Worm (Caenorhabditis elegans) whole organism, L1 larva: ENCODE results near the gene nspc-20.

Experiments used
- C04F5.9 ChIP-seq: sonication (generic microtip); optimal IDR thresholded peaks from 2 replicates; lab custom pipeline; 2016; ENCODE audit warnings: missing genetic modification characterization, missing compliant biosample characterization
- C34B4.2 ChIP-seq: sonication (generic microtip); optimal IDR thresholded peaks from 2 replicates; lab custom pipeline; 2017; ENCODE audit warnings: mild to moderate bottlenecking, missing genetic modification characterization, missing compliant biosample characterization
- F16B12.6 ChIP-seq: fragments of 150-350 bp; optimal IDR thresholded peaks from 2 replicates; lab custom pipeline; 2014; ENCODE audit warnings: missing biosample characterization, missing genetic modification characterization
- aha-1 ChIP-seq: fragments of 150-350 bp; optimal IDR thresholded peaks from 2 replicates; lab custom pipeline; 2014; ENCODE audit warnings: missing biosample characterization, missing genetic modification characterization
- aly-2 ChIP-seq: fragments of 150-350 bp; optimal IDR thresholded peaks from 2 replicates; lab custom pipeline; 2014; ENCODE audit warnings: missing biosample characterization, missing genetic modification characterization
- blmp-1 ChIP-seq: fragments of 150-350 bp; optimal IDR thresholded peaks from 2 replicates; lab custom pipeline; 2014; ENCODE audit warnings: missing biosample characterization, missing genetic modification characterization
- ceh-8 ChIP-seq: fragments of 200-800 bp; sonication (Bioruptor generic); optimal IDR thresholded peaks from 2 replicates; lab custom pipeline; 2018; ENCODE audit warnings: mild to moderate bottlenecking, missing genetic modification characterization, moderate library complexity, missing compliant biosample characterization
- ceh-82 ChIP-seq, 3 experiments: fragments of 150-350 bp in 1 of 3; sonication (generic microtip) in 2 of 3; optimal IDR thresholded peaks; 2 replicates each; lab custom pipeline; 2014 to 2017; ENCODE audit warnings: missing biosample characterization in 3 of 3, missing genetic modification characterization in 3 of 3
- ceh-88 ChIP-seq: fragments of 200-800 bp; sonication (Bioruptor generic); IDR thresholded peaks from 2 replicates; pipeline ENCODE4 v1.3.6; 2022; ENCODE audit warnings: missing genetic modification characterization, missing compliant biosample characterization
- dpl-1 ChIP-seq, 3 experiments: fragments of 150-350 bp in 2 of 3; sonication (generic microtip) in 1 of 3; optimal IDR thresholded peaks; 2 replicates each; lab custom pipeline; 2014 to 2017; ENCODE audit warnings: missing biosample characterization in 3 of 3, missing genetic modification characterization in 3 of 3, missing genetic modification reagents in 3 of 3
- egl-13 ChIP-seq: sonication (generic microtip); optimal IDR thresholded peaks from 2 replicates; lab custom pipeline; 2016; ENCODE audit warnings: missing genotype, missing genetic modification reagents, missing genetic modification characterization, missing compliant biosample characterization
- elt-2 ChIP-seq: sonication (generic microtip); optimal IDR thresholded peaks from 2 replicates; lab custom pipeline; 2016; ENCODE audit warnings: missing genetic modification characterization, mild to moderate bottlenecking, inconsistent platforms, missing compliant biosample characterization, missing genetic modification reagents
- hlh-17 ChIP-seq: fragments of 200-800 bp; sonication (Bioruptor generic); optimal IDR thresholded peaks from 2 replicates; lab custom pipeline; 2018; ENCODE audit warnings: missing genetic modification characterization, mild to moderate bottlenecking, missing compliant biosample characterization, moderate library complexity, borderline replicate concordance
- hlh-4 ChIP-seq: sonication (generic microtip); optimal IDR thresholded peaks from 2 replicates; lab custom pipeline; 2016; ENCODE audit warnings: mild to moderate bottlenecking, missing genetic modification characterization, missing compliant biosample characterization
- isw-1 ChIP-seq: fragments of 200-800 bp; sonication (Bioruptor generic); IDR thresholded peaks from 2 replicates; pipeline ENCODE4 v1.3.6; 2022; ENCODE audit warnings: missing genetic modification characterization, missing compliant biosample characterization
- jun-1 ChIP-seq: fragments of 150-350 bp; optimal IDR thresholded peaks from 2 replicates; lab custom pipeline; 2014; ENCODE audit warnings: missing biosample characterization, missing genetic modification reagents, missing genetic modification characterization
- lin-14 ChIP-seq: fragments of 200-800 bp; sonication (Bioruptor generic); optimal IDR thresholded peaks from 2 replicates; lab custom pipeline; 2018; ENCODE audit warnings: mild to moderate bottlenecking, missing genetic modification characterization, moderate library complexity, missing compliant biosample characterization
- lin-35 ChIP-seq, 2 experiments: fragments of 150-350 bp; optimal IDR thresholded peaks; 2 replicates each; lab custom pipeline; 2014; ENCODE audit warnings: missing biosample characterization in 2 of 2, missing genetic modification characterization in 2 of 2, missing genetic modification reagents in 2 of 2
- mef-2 ChIP-seq: fragments of 150-350 bp; optimal IDR thresholded peaks from 2 replicates; lab custom pipeline; 2014; ENCODE audit warnings: missing biosample characterization, missing genetic modification characterization
- mep-1 ChIP-seq: fragments of 150-350 bp; optimal IDR thresholded peaks from 2 replicates; lab custom pipeline; 2014; ENCODE audit warnings: missing biosample characterization, missing genetic modification characterization
- nhr-20 ChIP-seq: sonication (generic microtip); optimal IDR thresholded peaks from 2 replicates; lab custom pipeline; 2016; ENCODE audit warnings: mild to moderate bottlenecking, missing genetic modification characterization, missing compliant biosample characterization
- nhr-237 ChIP-seq: fragments of 150-350 bp; optimal IDR thresholded peaks from 2 replicates; lab custom pipeline; 2014; ENCODE audit warnings: missing biosample characterization, missing genetic modification characterization
- nhr-47 ChIP-seq: sonication (generic microtip); optimal IDR thresholded peaks from 2 replicates; lab custom pipeline; 2016; ENCODE audit warnings: mild to moderate bottlenecking, missing genetic modification characterization, moderate library complexity, missing compliant biosample characterization
- nhr-71 ChIP-seq: sonication (generic microtip); optimal IDR thresholded peaks from 2 replicates; lab custom pipeline; 2016; ENCODE audit warnings: mild to moderate bottlenecking, missing genetic modification characterization, moderate library complexity, missing compliant biosample characterization
- nhr-76 ChIP-seq: sonication (generic microtip); optimal IDR thresholded peaks from 2 replicates; lab custom pipeline; 2017; ENCODE audit warnings: missing biosample characterization, missing genetic modification characterization
- nhr-77 ChIP-seq: fragments of 150-350 bp; optimal IDR thresholded peaks from 2 replicates; lab custom pipeline; 2014; ENCODE audit warnings: missing biosample characterization, missing genetic modification characterization
- nhr-84 ChIP-seq: sonication (generic microtip); optimal IDR thresholded peaks from 2 replicates; lab custom pipeline; 2017; ENCODE audit warnings: missing biosample characterization, missing genetic modification characterization
- nhr-85 ChIP-seq: sonication (generic microtip); peaks from one replicate; lab custom pipeline; 2016; ENCODE audit warnings: missing genetic modification characterization, inconsistent platforms, missing compliant biosample characterization
- snu-23 ChIP-seq: sonication (generic microtip); optimal IDR thresholded peaks from 2 replicates; lab custom pipeline; 2016; ENCODE audit warnings: missing genetic modification characterization, missing compliant biosample characterization
- sox-4 ChIP-seq: sonication (generic microtip); optimal IDR thresholded peaks from 2 replicates; lab custom pipeline; 2016; ENCODE audit warnings: missing genetic modification characterization, missing compliant biosample characterization
- sup-37 ChIP-seq: fragments of 200-800 bp; sonication (Bioruptor generic); optimal IDR thresholded peaks from 2 replicates; lab custom pipeline; 2018; ENCODE audit warnings: mild to moderate bottlenecking, missing genetic modification characterization, missing compliant biosample characterization
- swsn-7 ChIP-seq: sonication (generic microtip); optimal IDR thresholded peaks from 2 replicates; lab custom pipeline; 2016; ENCODE audit warnings: missing genetic modification characterization, missing compliant biosample characterization
- unc-30 ChIP-seq: sonication (generic microtip); optimal IDR thresholded peaks from 2 replicates; lab custom pipeline; 2017; ENCODE audit warnings: missing biosample characterization, missing genetic modification characterization
- unc-86 ChIP-seq: sonication (generic microtip); optimal IDR thresholded peaks from 2 replicates; lab custom pipeline; 2016; ENCODE audit warnings: missing genetic modification characterization, missing compliant biosample characterization
- vab-15 ChIP-seq: sonication (generic microtip); optimal IDR thresholded peaks from 2 replicates; lab custom pipeline; 2017; ENCODE audit warnings: missing genotype, mild to moderate bottlenecking, missing genetic modification characterization, missing compliant biosample characterization

Gene nspc-20

DNA sequence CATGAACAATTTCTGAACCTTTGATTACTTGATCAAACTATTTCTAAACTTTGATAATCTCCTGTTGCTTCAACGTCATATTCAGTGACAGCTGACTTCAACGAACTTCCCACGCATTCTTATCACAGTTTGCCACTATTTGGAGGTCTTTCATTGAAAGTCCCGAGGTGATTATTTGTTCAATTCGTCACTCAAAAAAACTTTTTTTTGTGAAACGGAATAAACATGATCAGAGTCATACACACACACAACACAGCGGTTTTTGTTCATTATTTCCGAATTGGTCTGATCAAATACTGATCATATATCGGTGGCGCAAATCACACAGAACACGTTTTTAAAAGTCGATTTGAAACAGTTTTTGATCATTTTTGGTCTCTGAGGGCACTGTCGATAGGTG lies 26.4 kb upstream of the nspc-20 start:
- TF ChIP-seq lin-35 (GFP tag; optimal IDR thresholded peaks at IDR 0.05; lab: Kevin White, UChicago) (peak in 1 of 2 experiments; percentile 13), hlh-4 (tag; lab: Kevin White, UChicago) (no peak), unc-30 (no peak), F16B12.6 (tag; lab: Kevin White, UChicago) (no peak), snu-23 (GFP tag; lab: Kevin White, UChicago) (peak; percentile 8), unc-86 (tag; lab: Kevin White, UChicago) (no peak), sox-4 (tag; lab: Kevin White, UChicago) (no peak), jun-1 (no peak), nhr-77 (tag; lab: Kevin White, UChicago) (no peak), ceh-82 (tag; optimal IDR thresholded peaks at IDR 0.05; lab: Kevin White, UChicago) (no peak), nhr-71 (tag; lab: Kevin White, UChicago) (peak; percentile 66), sup-37 (GFP tag; lab: Kevin White, UChicago) (no peak), aha-1 (tag; lab: Kevin White, UChicago) (no peak), elt-2 (tag; lab: Kevin White, UChicago) (no peak), ceh-8 (GFP tag; lab: Kevin White, UChicago) (no peak), lin-14 (peak; percentile 36), nhr-237 (tag; lab: Kevin White, UChicago) (no peak), nhr-20 (peak; percentile 24), mep-1 (tag; lab: Kevin White, UChicago) (no peak), vab-15 (tag; lab: Kevin White, UChicago) (no peak), nhr-47 (tag; lab: Kevin White, UChicago) (no peak), nhr-85 (tag; lab: Kevin White, UChicago) (peak; percentile 51), blmp-1 (tag; lab: Kevin White, UChicago) (peak; percentile 27), C04F5.9 (no peak)

DNA sequence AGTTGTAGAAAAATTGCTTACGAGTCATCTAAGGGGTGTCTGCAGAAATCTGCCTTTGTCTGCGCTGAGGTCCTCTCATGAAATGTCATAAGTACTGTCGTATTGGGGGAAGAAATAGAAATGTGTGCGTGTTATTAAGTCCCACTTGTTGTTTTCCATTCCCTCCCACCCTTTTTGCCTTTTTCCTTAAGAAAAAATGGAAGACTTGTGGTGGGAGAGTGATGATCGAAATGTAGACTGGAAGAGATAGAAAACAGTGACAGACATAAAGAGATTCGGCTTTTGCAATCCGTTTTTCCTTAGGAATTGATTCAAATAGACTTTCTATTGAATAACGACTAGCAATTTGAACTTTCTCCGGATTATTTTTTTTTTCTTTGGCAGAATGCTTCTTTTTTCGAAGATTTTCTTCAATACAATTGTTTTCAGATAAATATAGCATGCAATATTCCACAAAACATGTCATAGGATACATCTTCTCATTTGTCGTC lies 19.7 kb upstream of the nspc-20 start, which contains the start of gene ram-5:
TSS of gene ram-5 (plus strand) at position 441 of the 491 bp plus-strand sequence.
- TF ChIP-seq nhr-85 (tag; lab: Kevin White, UChicago) (peak; percentile 61), lin-35 (GFP tag; optimal IDR thresholded peaks at IDR 0.05; lab: Kevin White, UChicago) (no peak), ceh-88 (GFP tag; lab: Robert Waterston, UW) (no peak), aly-2 (tag; lab: Kevin White, UChicago) (no peak), isw-1 (GFP tag; lab: Robert Waterston, UW) (no peak), nhr-47 (tag; lab: Kevin White, UChicago) (no peak), mef-2 (tag; lab: Kevin White, UChicago) (no peak), nhr-77 (tag; lab: Kevin White, UChicago) (no peak)

DNA sequence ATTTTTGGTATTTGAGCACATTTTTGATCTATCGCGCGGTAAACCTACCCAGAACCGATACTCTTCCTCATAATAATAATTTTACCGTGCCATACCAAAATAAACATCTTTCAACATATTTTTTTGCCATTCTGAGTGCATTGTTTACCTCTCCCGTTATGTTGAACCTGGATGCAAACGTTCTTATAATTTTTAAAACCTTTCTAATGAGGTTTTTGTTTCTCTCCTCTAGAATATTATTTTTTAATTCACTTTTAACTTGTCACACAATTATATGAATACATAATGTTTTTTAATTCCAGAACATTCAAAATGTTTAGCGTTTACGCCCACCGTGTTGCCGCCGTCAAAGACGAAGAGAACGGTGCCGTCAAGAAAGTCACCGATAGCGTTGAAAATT lies 15.5 kb upstream of the nspc-20 start, which contains the start of gene enri-2:
TSS of gene enri-2 (plus strand) at position 301 of the 400 bp plus-strand sequence.
- no peak for TF ChIP-seq nhr-84 (tag; lab: Kevin White, UChicago)
- no peak for TF ChIP-seq egl-13 (tag; lab: Kevin White, UChicago)
- no peak for TF ChIP-seq hlh-17
- TF ChIP-seq swsn-7 (tag; lab: Kevin White, UChicago): no peak
- no peak for TF ChIP-seq dpl-1 (GFP tag; optimal IDR thresholded peaks at IDR 0.05; lab: Kevin White, UChicago)
- TF ChIP-seq nhr-76 (tag; lab: Kevin White, UChicago): no peak
- TF ChIP-seq nhr-237 (tag; lab: Kevin White, UChicago): no peak
- TF ChIP-seq hlh-4 (tag; lab: Kevin White, UChicago): no peak
- TF ChIP-seq, all 84 proteins: peak for 0

DNA sequence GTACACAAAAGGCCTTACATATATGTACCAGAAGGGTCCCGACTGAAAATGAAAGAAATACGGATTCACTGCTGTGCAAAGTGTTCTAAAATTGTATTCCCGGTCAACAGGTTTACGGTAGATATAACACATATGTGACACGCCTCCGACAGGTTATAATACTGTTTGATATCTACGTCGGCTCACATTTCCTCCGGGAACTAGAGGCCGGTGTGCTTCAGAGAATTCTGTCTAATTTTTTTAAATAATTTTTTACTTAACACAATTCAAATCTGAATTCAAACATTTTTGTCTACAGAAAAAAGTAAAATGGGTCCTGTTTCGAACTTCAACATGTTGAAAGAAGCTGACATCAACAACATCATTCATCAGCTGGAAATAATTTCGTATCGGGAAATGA lies 13.2 kb upstream of the nspc-20 start, which contains the start of gene T24C2.3:
TSS of gene T24C2.3 (plus strand) at position 301 of the 400 bp plus-strand sequence.
- TF ChIP-seq C34B4.2 (no peak), C04F5.9 (no peak)
